Worm (Caenorhabditis elegans) whole organism, L2 larva: ENCODE data around the gene fbxa-153.
"Not testable (repeated sequence)": the region's sequence is repeated elsewhere in the genome, so short reads cannot be mapped to it uniquely, and the experiment has no call there.

ENCODE experiments used
- C34F6.9 ChIP-seq: fragments of 150-350 bp; optimal IDR thresholded peaks from 2 replicates; lab custom pipeline; 2014; ENCODE audit warnings: missing biosample characterization, missing genetic modification characterization
- R02D3.7 ChIP-seq: fragments of 150-350 bp; optimal IDR thresholded peaks from 2 replicates; lab custom pipeline; 2014; ENCODE audit warnings: missing biosample characterization, missing genetic modification characterization
- Y55F3AM.14 ChIP-seq: fragments of 200-800 bp; sonication (Bioruptor generic); optimal IDR thresholded peaks from 2 replicates; lab custom pipeline; 2018; ENCODE audit warnings: mild to moderate bottlenecking, missing genetic modification characterization, missing compliant biosample characterization
- ama-1 ChIP-seq: fragments of 150-350 bp; optimal IDR thresholded peaks from 2 replicates; lab custom pipeline; 2018; ENCODE audit warnings: inconsistent platforms
- blmp-1 ChIP-seq: sonication (generic microtip); optimal IDR thresholded peaks from 2 replicates; lab custom pipeline; 2017; ENCODE audit warnings: missing genetic modification characterization, mild to moderate bottlenecking, missing compliant biosample characterization, antibody characterized with exemption, moderate library complexity; ENCODE audit not compliant: insufficient read depth
- ceh-16 ChIP-seq: fragments of 150-350 bp; optimal IDR thresholded peaks from 2 replicates; lab custom pipeline; 2014; ENCODE audit warnings: missing biosample characterization, missing genetic modification characterization
- ceh-82 ChIP-seq: fragments of 150-350 bp; optimal IDR thresholded peaks from 2 replicates; lab custom pipeline; 2014; ENCODE audit warnings: missing biosample characterization, missing genetic modification characterization
- dmd-4 ChIP-seq: sonication (generic microtip); optimal IDR thresholded peaks from 2 replicates; lab custom pipeline; 2017; ENCODE audit warnings: missing biosample characterization, missing genetic modification characterization
- egl-27 ChIP-seq: sonication (generic microtip); optimal IDR thresholded peaks from 3 replicates; lab custom pipeline; 2017; ENCODE audit warnings: missing biosample characterization, missing genetic modification reagents, missing genetic modification characterization
- elt-1 ChIP-seq: fragments of 150-350 bp; optimal IDR thresholded peaks from 2 replicates; lab custom pipeline; 2014; ENCODE audit warnings: missing biosample characterization, missing genetic modification characterization
- elt-3 ChIP-seq: sonication (generic microtip); optimal IDR thresholded peaks from 2 replicates; lab custom pipeline; 2017; ENCODE audit warnings: missing biosample characterization, missing genetic modification characterization
- fos-1 ChIP-seq: fragments of 150-350 bp; optimal IDR thresholded peaks from 2 replicates; lab custom pipeline; 2014; ENCODE audit warnings: missing biosample characterization, missing genetic modification characterization
- gmeb-1 ChIP-seq: fragments of 150-350 bp; optimal IDR thresholded peaks from 2 replicates; lab custom pipeline; 2014; ENCODE audit warnings: missing biosample characterization, missing genetic modification characterization
- lin-11 ChIP-seq: fragments of 150-350 bp; sonication (generic microtip); optimal IDR thresholded peaks from 2 replicates; lab custom pipeline; 2014; ENCODE audit warnings: missing biosample characterization, missing genetic modification characterization, inconsistent platforms, mixed read lengths
- lin-13 ChIP-seq: fragments of 150-350 bp; optimal IDR thresholded peaks from 2 replicates; lab custom pipeline; 2014; ENCODE audit warnings: missing biosample characterization, missing genetic modification reagents, missing genetic modification characterization
- mab-5 ChIP-seq: fragments of 150-350 bp; optimal IDR thresholded peaks from 2 replicates; lab custom pipeline; 2014; ENCODE audit warnings: missing biosample characterization, missing genetic modification characterization
- mdl-1 ChIP-seq, 2 experiments: fragments of 150-350 bp in 1 of 2; sonication (generic microtip) in 1 of 2; optimal IDR thresholded peaks; 2 replicates each; lab custom pipeline; 2017; ENCODE audit warnings: missing biosample characterization in 2 of 2, missing genetic modification characterization in 2 of 2
- nhr-10 ChIP-seq: sonication (generic microtip); optimal IDR thresholded peaks from 2 replicates; lab custom pipeline; 2017; ENCODE audit warnings: missing biosample characterization, missing genetic modification characterization
- nhr-12 ChIP-seq: fragments of 150-350 bp; optimal IDR thresholded peaks from 2 replicates; lab custom pipeline; 2014; ENCODE audit warnings: missing biosample characterization, missing genetic modification characterization
- nhr-23 ChIP-seq: fragments of 150-350 bp; optimal IDR thresholded peaks from 2 replicates; lab custom pipeline; 2014; ENCODE audit warnings: missing biosample characterization, missing genetic modification reagents, missing genetic modification characterization
- nhr-237 ChIP-seq: fragments of 150-350 bp; optimal IDR thresholded peaks from 2 replicates; lab custom pipeline; 2014; ENCODE audit warnings: missing biosample characterization, missing genetic modification characterization
- nhr-25 ChIP-seq: fragments of 150-350 bp; sonication (generic microtip); optimal IDR thresholded peaks from 3 replicates; lab custom pipeline; 2014; ENCODE audit warnings: missing biosample characterization, missing genetic modification characterization
- sem-4 ChIP-seq: fragments of 150-350 bp; optimal IDR thresholded peaks from 2 replicates; lab custom pipeline; 2014; ENCODE audit warnings: missing biosample characterization, missing genetic modification reagents, missing genetic modification characterization
- skn-1 ChIP-seq: sonication (generic microtip); optimal IDR thresholded peaks from 2 replicates; lab custom pipeline; 2017; ENCODE audit warnings: missing biosample characterization, missing genetic modification characterization
- sma-3 ChIP-seq: sonication (generic microtip); optimal IDR thresholded peaks from 2 replicates; lab custom pipeline; 2016; ENCODE audit warnings: missing genetic modification reagents, missing genetic modification characterization, missing compliant biosample characterization
- sma-9 ChIP-seq, 2 experiments: fragments of 150-350 bp in 1 of 2; sonication (generic microtip) in 1 of 2; optimal IDR thresholded peaks; 2 replicates each; lab custom pipeline; 2014 to 2016; ENCODE audit warnings: missing genetic modification characterization in 2 of 2, mild to moderate bottlenecking in 1 of 2, missing biosample characterization in 1 of 2, missing compliant biosample characterization in 1 of 2, missing genetic modification reagents in 1 of 2, moderate library complexity in 1 of 2
- unc-39 ChIP-seq: fragments of 150-350 bp; optimal IDR thresholded peaks from 2 replicates; lab custom pipeline; 2014; ENCODE audit warnings: missing biosample characterization, missing genetic modification characterization
- unc-55 ChIP-seq: fragments of 150-350 bp; sonication (generic microtip); optimal IDR thresholded peaks from 3 replicates; lab custom pipeline; 2014; ENCODE audit warnings: missing biosample characterization, missing genetic modification reagents, missing genetic modification characterization
- unc-62 ChIP-seq: fragments of 150-350 bp; optimal IDR thresholded peaks from 2 replicates; lab custom pipeline; 2014; ENCODE audit warnings: missing biosample characterization, missing genetic modification reagents, missing genetic modification characterization
- zag-1 ChIP-seq: fragments of 150-350 bp; optimal IDR thresholded peaks from 2 replicates; lab custom pipeline; 2014; ENCODE audit warnings: missing biosample characterization, missing genetic modification characterization
- ztf-11 ChIP-seq: sonication (generic microtip); optimal IDR thresholded peaks from 2 replicates; lab custom pipeline; 2017; ENCODE audit warnings: missing biosample characterization, missing genetic modification characterization

Gene fbxa-153

DNA sequence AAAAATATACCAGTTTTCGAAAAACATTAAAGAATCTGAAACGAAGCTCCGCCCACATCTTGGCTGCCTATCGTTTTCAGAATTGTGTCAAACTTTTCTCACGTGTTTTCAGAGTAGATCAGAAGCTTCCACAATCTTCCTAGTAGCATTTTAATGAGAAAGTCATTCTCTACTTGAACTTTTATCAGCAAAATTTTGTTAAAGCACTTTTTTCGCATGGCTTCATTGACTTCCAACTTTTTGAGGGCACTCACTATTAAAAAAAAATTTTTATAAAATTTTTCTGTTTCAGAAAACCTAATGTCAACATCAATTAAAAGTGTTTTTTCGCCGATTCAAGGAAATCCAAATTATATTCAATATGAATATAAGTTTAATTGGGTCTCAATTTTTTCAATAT, 40.0 kb upstream of the fbxa-153 start, which contains the start of gene sru-42:
Gene sru-42 (plus strand): TSS at position 301 of the 400 bp plus-strand sequence.
- no peak for TF ChIP-seq lin-11
- no peak for TF ChIP-seq mab-5
- TF ChIP-seq sma-3 (GFP tag; lab: Kevin White, UChicago), result no peak
- TF ChIP-seq ztf-11 (tag; lab: Kevin White, UChicago), result no peak
- no peak for TF ChIP-seq nhr-23 (tag; lab: Kevin White, UChicago)
- TF ChIP-seq fos-1 (tag; lab: Kevin White, UChicago), result no peak
- no peak for TF ChIP-seq ama-1
- TF ChIP-seq gmeb-1, result no peak
- TF ChIP-seq R02D3.7 (tag; lab: Kevin White, UChicago), result no peak
- no peak for TF ChIP-seq skn-1
- TF ChIP-seq sma-9 (GFP tag; optimal IDR thresholded peaks at IDR 0.05; lab: Kevin White, UChicago), result no peak
- TF ChIP-seq sma-9 (tag; optimal IDR thresholded peaks at IDR 0.05; lab: Kevin White, UChicago), result no peak
- no peak for TF ChIP-seq elt-1 (tag; lab: Kevin White, UChicago)
- TF ChIP-seq unc-55 (GFP tag; lab: Kevin White, UChicago), result no peak
- no peak for TF ChIP-seq Y55F3AM.14
- TF ChIP-seq nhr-237 (tag; lab: Kevin White, UChicago), result no peak

- TF ChIP-seq nhr-12 (tag; lab: Kevin White, UChicago); lin-11; mab-5: not testable (repeated sequence)
These were observed 37.4 kb upstream of the fbxa-153 start, which contains the start of the genes C55A1.7 and C55A1.6 for ce11 chrV:15647536-15648085. TSS of gene C55A1.7 (minus strand) at chrV:15647636. TSS of gene C55A1.6 (plus strand) at chrV:15648035.

ce11 chrV:15644575-15644974, 34.4 kb upstream of the fbxa-153 start, which contains the start of gene str-23:
TSS of gene str-23 (plus strand) at chrV:15644875.
- TF ChIP-seq ceh-16 (tag; lab: Kevin White, UChicago), result no peak

DNA sequence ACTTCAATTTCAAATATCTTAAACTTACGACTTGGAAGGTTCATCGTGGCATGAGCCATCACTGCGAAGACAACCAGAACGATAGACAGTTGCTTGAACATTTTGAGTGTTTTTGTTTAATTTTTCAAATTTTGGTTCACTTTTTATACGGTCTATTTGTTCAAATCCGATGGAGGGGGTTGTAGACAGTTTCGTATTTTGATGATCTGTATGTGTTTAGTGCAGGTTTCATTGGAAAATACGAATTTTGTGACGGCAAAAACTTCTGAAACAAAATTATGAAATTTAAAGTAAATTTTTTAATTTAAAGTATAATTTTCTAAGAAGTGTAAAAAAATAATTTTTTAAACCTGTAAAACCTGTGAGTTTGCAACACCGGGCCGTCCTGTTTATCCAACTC, 33.0 kb upstream of the fbxa-153 start, which contains the start of gene C55A1.4:
Gene C55A1.4 (minus strand): TSS at position 101 of the 400 bp plus-strand sequence.
- not testable (repeated sequence) for TF ChIP-seq elt-1 (tag; lab: Kevin White, UChicago); mdl-1 (tag; optimal IDR thresholded peaks at IDR 0.05; lab: Kevin White, UChicago); unc-39 (tag; lab: Kevin White, UChicago)

DNA sequence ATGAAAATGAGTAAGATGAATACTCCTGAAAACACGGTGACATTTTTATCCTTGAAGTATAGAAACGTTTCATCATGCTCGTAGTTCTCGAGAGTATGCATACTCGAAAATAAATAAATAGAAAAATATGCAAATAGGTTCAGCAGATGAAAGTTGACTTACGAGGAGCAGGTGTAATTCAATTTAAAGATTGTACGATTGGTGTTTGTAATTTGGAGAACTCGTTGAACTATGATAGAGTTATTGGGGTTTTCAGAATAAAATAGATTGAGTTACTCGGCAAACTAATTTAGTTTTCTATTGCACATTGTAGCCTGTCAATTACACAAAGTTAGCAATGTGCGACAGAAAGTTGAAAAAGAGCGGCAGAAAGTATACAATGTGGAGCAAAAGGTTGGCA, 28.7 kb upstream of the fbxa-153 start, which contains the start of gene srz-44:
Gene srz-44 (minus strand): TSS at position 101 of the 400 bp plus-strand sequence.
- TF ChIP-seq egl-27, result no peak
- TF ChIP-seq R02D3.7 (tag; lab: Kevin White, UChicago), result no peak
- TF ChIP-seq C34F6.9 (tag; lab: Kevin White, UChicago), result no peak
- no peak for TF ChIP-seq unc-39 (tag; lab: Kevin White, UChicago)
- no peak for TF ChIP-seq ama-1
- no peak for TF ChIP-seq zag-1
- no peak for TF ChIP-seq gmeb-1
- no peak for TF ChIP-seq nhr-25 (tag; lab: Kevin White, UChicago)
- TF ChIP-seq fos-1 (tag; lab: Kevin White, UChicago), result no peak
- TF ChIP-seq dmd-4, result no peak
- no peak for TF ChIP-seq blmp-1
- TF ChIP-seq ztf-11 (tag; lab: Kevin White, UChicago), result no peak
- no peak for TF ChIP-seq sem-4 (tag; lab: Kevin White, UChicago)
- TF ChIP-seq nhr-10, result no peak
- no peak for TF ChIP-seq elt-3 (tag; lab: Kevin White, UChicago)
- TF ChIP-seq lin-13 (GFP tag; lab: Kevin White, UChicago), result no peak
- no peak for TF ChIP-seq Y55F3AM.14
- no peak for TF ChIP-seq ceh-82 (tag; lab: Kevin White, UChicago)
- no peak for TF ChIP-seq nhr-237 (tag; lab: Kevin White, UChicago)

DNA sequence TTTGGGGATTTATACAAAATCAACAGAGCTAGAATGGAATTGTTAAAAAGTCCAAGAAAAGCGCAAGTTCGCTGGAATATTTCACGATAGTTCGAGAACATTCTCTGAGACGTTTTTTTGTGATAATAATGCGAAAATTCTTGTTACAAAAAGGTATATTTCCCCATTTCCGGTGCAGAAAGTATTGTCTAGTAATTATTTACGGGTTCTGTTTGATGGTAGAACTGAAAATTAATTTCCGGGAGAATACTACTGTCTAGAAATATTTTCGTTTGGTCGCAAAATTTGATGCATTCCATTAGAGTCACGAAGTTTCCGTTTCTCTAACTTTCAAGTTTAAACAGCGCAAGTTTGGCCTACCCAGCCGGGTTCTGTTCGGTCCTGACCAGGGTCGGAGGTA, 19.4 kb upstream of the fbxa-153 start, which contains the start of gene str-248:
Gene str-248 (minus strand): TSS at position 101 of the 400 bp plus-strand sequence.
- TF ChIP-seq unc-62, result no peak
